Worm (Caenorhabditis elegans) whole organism, young adult: ENCODE data around the gene F47B10.6.
A peak's percentile ranks its signal among the peaks of the same experiment; 100 is the strongest.

Experiments used
- B0035.1 ChIP-seq: sonication (generic microtip); optimal IDR thresholded peaks from 2 replicates; lab custom pipeline; 2016; ENCODE audit warnings: missing genetic modification characterization, mild to moderate bottlenecking, missing compliant biosample characterization, missing genotype, missing genetic modification reagents
- C17E4.6 ChIP-seq: fragments of 200-800 bp; sonication (Bioruptor generic); IDR thresholded peaks from 2 replicates; pipeline ENCODE4 v1.3.6; 2022; ENCODE audit warnings: missing genetic modification reagents, missing genetic modification characterization, missing compliant biosample characterization
- F22D6.2 ChIP-seq: sonication (generic microtip); optimal IDR thresholded peaks from 2 replicates; lab custom pipeline; 2016; ENCODE audit warnings: mild to moderate bottlenecking, missing genetic modification characterization, missing compliant biosample characterization
- F33H1.4 ChIP-seq: fragments of 200-800 bp; sonication (Bioruptor generic); IDR thresholded peaks from 2 replicates; pipeline ENCODE4 v1.3.6; 2022; ENCODE audit warnings: missing genetic modification reagents, missing genetic modification characterization, missing compliant biosample characterization
- F55B11.4 ChIP-seq: sonication (generic microtip); optimal IDR thresholded peaks from 2 replicates; lab custom pipeline; 2016; ENCODE audit warnings: missing compliant biosample characterization, missing genetic modification characterization, borderline replicate concordance; ENCODE audit not compliant: insufficient read depth
- Y79H2A.3 ChIP-seq: fragments of 200-800 bp; sonication (Bioruptor generic); conservative IDR thresholded peaks from 2 replicates; pipeline ENCODE4 v1.3.6; 2022; ENCODE audit warnings: missing genetic modification reagents, missing genetic modification characterization, missing compliant biosample characterization
- Y95B8A.8 ChIP-seq: fragments of 200-800 bp; sonication (Bioruptor generic); IDR thresholded peaks from 2 replicates; pipeline ENCODE4 v1.3.6; 2022; ENCODE audit warnings: missing genetic modification reagents, missing genetic modification characterization, missing compliant biosample characterization
- aptf-2 ChIP-seq: fragments of 200-800 bp; sonication (Bioruptor generic); conservative IDR thresholded peaks from 2 replicates; pipeline ENCODE4 v1.3.6; 2022; ENCODE audit warnings: missing genetic modification reagents, missing genetic modification characterization, missing compliant biosample characterization
- aptf-3 ChIP-seq: fragments of 200-800 bp; sonication (Bioruptor generic); IDR thresholded peaks from 2 replicates; pipeline ENCODE4 v1.3.6; 2022; ENCODE audit warnings: missing genetic modification characterization, missing compliant biosample characterization
- athp-1 ChIP-seq: sonication (generic microtip); optimal IDR thresholded peaks from 2 replicates; lab custom pipeline; 2017; ENCODE audit warnings: mild to moderate bottlenecking, missing genetic modification characterization, missing compliant biosample characterization
- attf-5 ChIP-seq: fragments of 200-800 bp; sonication (Bioruptor generic); optimal IDR thresholded peaks from 2 replicates; lab custom pipeline; 2018; ENCODE audit warnings: mild to moderate bottlenecking, missing genetic modification characterization, missing compliant biosample characterization
- cebp-1 ChIP-seq, 2 experiments: fragments of 200-800 bp in 1 of 2; sonication (Bioruptor generic) in 1 of 2; sonication (generic microtip) in 1 of 2; IDR thresholded peaks in 1 of 2; optimal IDR thresholded peaks in 1 of 2; 2 replicates each; pipeline versions ENCODE4 v1.3.6 to Lab custom; 2017 to 2022; ENCODE audit warnings: missing compliant biosample characterization in 2 of 2, missing genetic modification characterization in 2 of 2, mild to moderate bottlenecking in 1 of 2, missing genetic modification reagents in 1 of 2, moderate library complexity in 1 of 2
- cebp-2 ChIP-seq: fragments of 200-800 bp; sonication (Bioruptor generic); IDR thresholded peaks from 2 replicates; pipeline ENCODE4 v1.3.6; 2022; ENCODE audit warnings: missing genetic modification characterization, missing compliant biosample characterization
- ceh-100 ChIP-seq: fragments of 200-800 bp; sonication (Bioruptor generic); IDR thresholded peaks from 2 replicates; pipeline ENCODE4 v1.3.6; 2022; ENCODE audit warnings: missing genetic modification reagents, missing genetic modification characterization, missing compliant biosample characterization
- ceh-79 ChIP-seq: sonication (generic microtip); optimal IDR thresholded peaks from 2 replicates; lab custom pipeline; 2017; ENCODE audit warnings: mild to moderate bottlenecking, missing genetic modification characterization, missing compliant biosample characterization
- chd-7 ChIP-seq: sonication (generic microtip); optimal IDR thresholded peaks from 2 replicates; lab custom pipeline; 2016; ENCODE audit warnings: mild to moderate bottlenecking, missing genetic modification characterization, moderate library complexity, missing compliant biosample characterization
- dpff-1 ChIP-seq: sonication (generic microtip); optimal IDR thresholded peaks from 2 replicates; lab custom pipeline; 2017; ENCODE audit warnings: mild to moderate bottlenecking, missing genetic modification characterization, missing compliant biosample characterization
- egl-18 ChIP-seq: fragments of 200-800 bp; sonication (Bioruptor generic); IDR thresholded peaks from 2 replicates; pipeline ENCODE4 v1.3.6; 2022; ENCODE audit warnings: missing genetic modification reagents, missing genetic modification characterization, missing compliant biosample characterization
- ets-4 ChIP-seq: fragments of 200-800 bp; sonication (Bioruptor generic); optimal IDR thresholded peaks from 2 replicates; lab custom pipeline; 2018; ENCODE audit warnings: mild to moderate bottlenecking, missing genetic modification characterization, missing compliant biosample characterization
- him-1 ChIP-seq: sonication (generic microtip); optimal IDR thresholded peaks from 2 replicates; lab custom pipeline; 2016; ENCODE audit warnings: missing genotype, missing genetic modification reagents, missing genetic modification characterization, missing compliant biosample characterization
- lin-35 ChIP-seq, 3 experiments: fragments of 150-350 bp in 2 of 3; sonication (generic microtip) in 1 of 3; optimal IDR thresholded peaks; 2 replicates each; lab custom pipeline; 2014 to 2018; ENCODE audit warnings: missing biosample characterization in 3 of 3, missing genetic modification characterization in 3 of 3, missing genetic modification reagents in 3 of 3
- lir-1 ChIP-seq: fragments of 200-800 bp; sonication (Bioruptor generic); conservative IDR thresholded peaks from 2 replicates; pipeline ENCODE4 v1.3.6; 2022; ENCODE audit warnings: missing genetic modification reagents, missing genetic modification characterization, missing compliant biosample characterization
- madf-10 ChIP-seq: sonication (generic microtip); optimal IDR thresholded peaks from 2 replicates; lab custom pipeline; 2016; ENCODE audit warnings: mild to moderate bottlenecking, missing genetic modification characterization, missing compliant biosample characterization
- madf-8 ChIP-seq: fragments of 200-800 bp; sonication (Bioruptor generic); conservative IDR thresholded peaks from 2 replicates; pipeline ENCODE4 v1.3.6; 2022; ENCODE audit warnings: missing genetic modification reagents, missing genetic modification characterization, missing compliant biosample characterization
- nhr-120 ChIP-seq: fragments of 200-800 bp; sonication (Bioruptor generic); IDR thresholded peaks from 2 replicates; pipeline ENCODE4 v1.3.6; 2022; ENCODE audit warnings: missing genetic modification characterization, missing compliant biosample characterization
- nhr-80 ChIP-seq: sonication (generic microtip); optimal IDR thresholded peaks from 2 replicates; lab custom pipeline; 2016; ENCODE audit warnings: missing genetic modification characterization, missing compliant biosample characterization
- nhr-90 ChIP-seq: sonication (generic microtip); optimal IDR thresholded peaks from 2 replicates; lab custom pipeline; 2016; ENCODE audit warnings: missing genotype, mild to moderate bottlenecking, missing genetic modification characterization, missing compliant biosample characterization
- pha-4 ChIP-seq: fragments of 150-350 bp; sonication (generic microtip); optimal IDR thresholded peaks from 2 replicates; lab custom pipeline; 2014; ENCODE audit warnings: missing biosample characterization, missing genetic modification reagents, missing genetic modification characterization
- rpc-1 ChIP-seq, 2 experiments: fragments of 150-350 bp in 1 of 2; sonication (generic microtip) in 1 of 2; optimal IDR thresholded peaks; 2 replicates each; lab custom pipeline; 2014 to 2018; ENCODE audit warnings: missing biosample characterization in 1 of 2, missing genetic modification characterization in 1 of 2, missing genetic modification reagents in 1 of 2, missing genotype in 1 of 2
- sptf-2 ChIP-seq: fragments of 200-800 bp; sonication (Bioruptor generic); optimal IDR thresholded peaks from 2 replicates; lab custom pipeline; 2018; ENCODE audit warnings: mild to moderate bottlenecking, missing genetic modification characterization, missing compliant biosample characterization
- unc-130 ChIP-seq: sonication (generic microtip); optimal IDR thresholded peaks from 2 replicates; lab custom pipeline; 2016; ENCODE audit warnings: missing genetic modification reagents, missing genetic modification characterization, missing compliant biosample characterization
- ztf-26 ChIP-seq: sonication (generic microtip); optimal IDR thresholded peaks from 2 replicates; lab custom pipeline; 2017; ENCODE audit warnings: missing genetic modification characterization, missing compliant biosample characterization

Gene F47B10.6

DNA sequence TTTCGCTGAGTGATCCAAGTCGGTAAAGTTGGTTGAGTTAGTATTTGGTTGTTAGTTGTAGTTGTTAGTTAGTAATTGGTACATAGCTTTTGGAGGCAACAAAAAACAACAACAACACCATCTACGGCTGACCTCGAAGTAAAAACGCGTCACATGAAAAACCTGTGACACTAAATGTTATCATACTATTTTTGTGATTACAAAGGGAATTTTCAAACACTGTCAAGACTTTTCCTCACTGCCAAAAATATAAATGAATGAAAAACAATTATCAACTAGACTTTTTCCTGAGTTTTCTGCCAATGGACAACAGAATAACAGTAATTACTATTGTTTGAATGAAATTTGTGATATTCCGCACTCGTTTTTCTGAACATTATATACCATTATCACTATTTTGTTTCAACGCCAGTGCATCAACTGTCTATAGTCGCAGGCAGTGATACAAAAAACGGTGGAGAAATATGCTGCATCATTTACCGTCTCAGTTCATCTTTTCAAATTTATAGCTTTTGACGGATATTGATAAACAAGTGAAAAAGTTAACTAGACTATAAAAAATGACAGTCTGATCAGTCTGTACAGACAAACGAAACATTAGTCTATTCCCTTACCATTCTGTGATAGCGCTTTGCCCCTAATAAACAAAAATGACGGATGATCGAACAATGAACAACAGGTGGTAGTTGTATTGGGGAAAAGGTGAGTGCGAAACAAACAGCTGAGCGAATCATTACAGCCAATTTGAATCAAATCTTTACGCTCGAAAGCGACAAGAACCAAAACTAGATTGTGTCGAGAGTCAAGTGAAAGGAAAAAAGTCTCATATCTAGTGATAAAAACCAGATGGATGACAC is 26.3 kb downstream of the F47B10.6 start:
- TF ChIP-seq ztf-26 (tag; lab: Kevin White, UChicago) (no peak), chd-7 (tag; lab: Kevin White, UChicago) (no peak), nhr-80 (peak; percentile 58), egl-18 (GFP tag; lab: Robert Waterston, UW) (no peak)

DNA sequence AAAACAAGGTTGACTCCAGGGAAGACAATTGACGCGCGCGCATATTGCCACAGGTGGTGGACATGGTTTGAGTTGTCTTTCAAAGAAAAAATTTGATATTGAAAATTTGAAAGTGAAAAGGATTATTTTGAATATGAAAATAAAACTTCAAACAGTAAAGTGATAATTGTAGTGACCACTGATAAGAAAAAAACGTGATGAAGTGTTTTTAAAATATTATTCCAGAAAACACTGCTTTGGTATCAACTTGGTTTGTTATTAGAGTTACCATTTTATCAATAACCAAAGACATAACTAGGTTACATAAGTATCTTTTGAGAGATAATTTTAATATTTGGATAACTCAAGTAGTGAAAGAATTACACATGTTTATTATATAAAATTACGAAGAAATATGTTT is 27.9 kb downstream of the F47B10.6 start:
- TF ChIP-seq nhr-80, result peak; percentile 37
- TF ChIP-seq aptf-2, result 0 out of 2 replicates have a peak, but pooled peaks have one; percentile 25
- TF ChIP-seq madf-8, result no peak

DNA sequence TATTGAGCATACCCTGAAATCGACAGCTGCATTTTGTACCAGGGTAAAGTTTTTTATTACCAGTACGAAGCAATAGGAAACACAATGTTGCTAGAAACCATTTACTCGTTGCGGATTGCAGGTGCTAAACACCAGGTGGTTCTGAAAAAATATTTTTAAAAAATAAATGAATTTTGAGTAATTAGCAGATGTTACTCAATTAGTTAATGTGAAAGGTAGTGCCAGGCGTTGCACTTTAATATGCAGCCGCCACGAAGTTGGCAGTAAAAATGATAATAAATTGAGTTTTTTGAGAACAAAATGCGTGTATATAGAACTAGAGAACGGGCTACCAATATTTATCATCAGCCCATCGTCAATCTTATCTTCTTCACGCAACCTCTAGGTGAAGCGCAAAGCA is 31.3 kb downstream of the F47B10.6 start, which contains the start of gene nstp-9:
Gene nstp-9 (minus strand): TSS at position 101 of the 400 bp plus-strand sequence.
- TF ChIP-seq athp-1 (tag; lab: Kevin White, UChicago), result no peak
- no peak for TF ChIP-seq aptf-3 (GFP tag; lab: Robert Waterston, UW)
- TF ChIP-seq madf-8, result no peak
- no peak for TF ChIP-seq sptf-2 (GFP tag; lab: Kevin White, UChicago)
- no peak for TF ChIP-seq nhr-90
- no peak for TF ChIP-seq ceh-100 (GFP tag; lab: Robert Waterston, UW)
- no peak for TF ChIP-seq attf-5 (GFP tag; lab: Kevin White, UChicago)
- TF ChIP-seq rpc-1 (optimal IDR thresholded peaks at IDR 0.05; lab: Kevin White, UChicago), result no peak
- TF ChIP-seq rpc-1 (tag; optimal IDR thresholded peaks at IDR 0.05; lab: Kevin White, UChicago), result no peak
- TF ChIP-seq nhr-120, result no peak
- TF ChIP-seq lir-1 (GFP tag; lab: Robert Waterston, UW), result no peak
- TF ChIP-seq cebp-2 (GFP tag; lab: Robert Waterston, UW), result no peak
- TF ChIP-seq Y79H2A.3 (GFP tag; lab: Robert Waterston, UW), result no peak
- TF ChIP-seq ceh-79 (tag; lab: Kevin White, UChicago), result no peak
- TF ChIP-seq F55B11.4 (tag; lab: Kevin White, UChicago), result no peak
- no peak for TF ChIP-seq B0035.1 (tag; lab: Kevin White, UChicago)
- TF ChIP-seq madf-10, result no peak
- no peak for TF ChIP-seq C17E4.6 (GFP tag; lab: Robert Waterston, UW)

DNA sequence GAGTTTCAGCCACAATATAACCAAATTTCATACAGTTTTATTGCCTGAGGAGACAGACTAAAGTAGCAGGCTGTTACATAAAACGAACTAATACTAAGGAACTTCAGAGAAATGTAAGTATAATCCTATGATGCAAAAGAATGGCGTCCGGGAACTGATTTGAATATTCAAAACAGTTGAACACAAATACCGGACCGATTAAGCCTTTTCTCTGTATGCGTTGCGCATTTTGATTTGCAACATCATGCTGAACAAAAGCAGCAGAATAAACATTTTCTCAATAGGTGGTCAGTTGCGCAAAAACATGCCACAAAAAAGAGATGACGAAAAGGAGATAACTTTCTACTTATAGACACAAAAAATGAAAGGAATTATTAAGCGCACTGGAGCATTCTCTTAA is 35.7 kb downstream of the F47B10.6 start:
- TF ChIP-seq F33H1.4 (GFP tag; lab: Robert Waterston, UW) (no peak), pha-4 (tag; lab: Kevin White, UChicago) (no peak), F22D6.2 (tag; lab: Kevin White, UChicago) (no peak), him-1 (tag; lab: Kevin White, UChicago) (no peak), dpff-1 (tag; lab: Kevin White, UChicago) (no peak), lin-35 (GFP tag; optimal IDR thresholded peaks at IDR 0.05; lab: Kevin White, UChicago) (no peak), Y95B8A.8 (GFP tag; lab: Robert Waterston, UW) (no peak), nhr-80 (no peak), cebp-1 (GFP tag; IDR thresholded peaks at IDR 0.05; lab: Robert Waterston, UW) (no peak), cebp-1 (tag; optimal IDR thresholded peaks at IDR 0.05; lab: Kevin White, UChicago) (no peak), ets-4 (no peak), unc-130 (GFP tag; lab: Kevin White, UChicago) (no peak)
